Fruit fly (Drosophila melanogaster) whole organism, embryonic: ENCODE results near the gene bark.

Experiments
- Bgb ChIP-seq: fragments of 200-800 bp; sonication (Bioruptor generic); IDR thresholded peaks from 2 replicates; pipeline ENCODE4 v1.3.6; 2022; ENCODE audit warnings: missing biosample characterization, missing genetic modification characterization; ENCODE audit not compliant: partially characterized antibody
- CG10565 ChIP-seq: fragments of 200-800 bp; sonication (Bioruptor generic); optimal IDR thresholded peaks from 3 replicates; lab custom pipeline; 2016; ENCODE audit warnings: missing biosample characterization, mild to moderate bottlenecking, missing genetic modification characterization
- CG11696 ChIP-seq: fragments of 200-800 bp; sonication (Bioruptor generic); IDR thresholded peaks from 2 replicates; pipeline ENCODE4 v1.3.6; 2022; ENCODE audit warnings: missing biosample characterization, missing genetic modification characterization
- CG12391 ChIP-seq: fragments of 200-800 bp; sonication (Bioruptor generic); optimal IDR thresholded peaks from 3 replicates; lab custom pipeline; 2018; ENCODE audit warnings: missing biosample characterization, mild to moderate bottlenecking, missing genetic modification characterization, moderate library complexity
- CG13775 ChIP-seq: fragments of 200-800 bp; sonication (Bioruptor generic); optimal IDR thresholded peaks from 3 replicates; lab custom pipeline; 2017; ENCODE audit warnings: missing biosample characterization, mild to moderate bottlenecking, missing genetic modification characterization
- CG17328 ChIP-seq: fragments of 200-800 bp; sonication (Bioruptor generic); IDR thresholded peaks from 2 replicates; pipeline ENCODE4 v1.3.6; 2022; ENCODE audit warnings: missing biosample characterization, missing genetic modification characterization
- CG17359 ChIP-seq: fragments of 200-800 bp; sonication (Bioruptor generic); optimal IDR thresholded peaks from 3 replicates; lab custom pipeline; 2018; ENCODE audit warnings: missing biosample characterization, mild to moderate bottlenecking, missing genetic modification characterization, moderate library complexity
- CG1792 ChIP-seq: fragments of 200-800 bp; sonication (Bioruptor generic); optimal IDR thresholded peaks from 2 replicates; lab custom pipeline; 2016; ENCODE audit warnings: missing biosample characterization, missing genetic modification characterization
- CG18011 ChIP-seq: fragments of 200-800 bp; sonication (Bioruptor generic); optimal IDR thresholded peaks from 2 replicates; lab custom pipeline; 2017; ENCODE audit warnings: missing biosample characterization, missing genetic modification characterization, mild to moderate bottlenecking, moderate library complexity, missing genotype
- CG2129 ChIP-seq: fragments of 200-800 bp; sonication (Bioruptor generic); IDR thresholded peaks from 2 replicates; pipeline ENCODE4 v1.3.6; 2022; ENCODE audit warnings: missing biosample characterization, missing genetic modification characterization; ENCODE audit not compliant: partially characterized antibody
- CG2199 ChIP-seq: fragments of 200-800 bp; sonication (Bioruptor generic); IDR thresholded peaks from 3 replicates; pipeline ENCODE4 v1.3.6; 2022; ENCODE audit warnings: missing biosample characterization, missing genetic modification characterization
- CG32772 ChIP-seq: fragments of 200-800 bp; sonication (Bioruptor generic); IDR thresholded peaks from 2 replicates; pipeline ENCODE4 v1.3.6; 2022; ENCODE audit warnings: missing biosample characterization, missing genetic modification characterization
- CG3995 ChIP-seq: fragments of 200-800 bp; sonication (Bioruptor generic); optimal IDR thresholded peaks from 3 replicates; lab custom pipeline; 2016; ENCODE audit warnings: missing biosample characterization, missing genetic modification characterization
- CG4424 ChIP-seq: fragments of 200-800 bp; sonication (Bioruptor generic); optimal IDR thresholded peaks from 3 replicates; lab custom pipeline; 2016; ENCODE audit warnings: missing biosample characterization, missing genetic modification characterization
- CG6254 ChIP-seq: fragments of 200-800 bp; sonication (Bioruptor generic); optimal IDR thresholded peaks from 3 replicates; lab custom pipeline; 2017; ENCODE audit warnings: mild to moderate bottlenecking, missing biosample characterization, missing genetic modification reagents, missing genetic modification characterization
- CG8290 ChIP-seq, 3 experiments: fragments of 200-800 bp; sonication (Bioruptor generic); optimal IDR thresholded peaks; 2 replicates each; lab custom pipeline; 2016 to 2019; ENCODE audit warnings: missing biosample characterization in 3 of 3, missing genetic modification characterization in 3 of 3, mild to moderate bottlenecking in 2 of 3, moderate library complexity in 1 of 3
- CG8924 ChIP-seq: fragments of 200-800 bp; optimal IDR thresholded peaks from 3 replicates; lab custom pipeline; 2019; ENCODE audit warnings: missing biosample characterization, mild to moderate bottlenecking, missing genetic modification characterization, moderate library complexity
- CG9727 ChIP-seq: fragments of 200-800 bp; sonication (Bioruptor generic); optimal IDR thresholded peaks from 3 replicates; lab custom pipeline; 2017; ENCODE audit warnings: missing biosample characterization, mild to moderate bottlenecking, missing genetic modification characterization
- Dref ChIP-seq: fragments of 200-800 bp; sonication (Bioruptor generic); IDR thresholded peaks from 2 replicates; pipeline ENCODE4 v1.3.6; 2022; ENCODE audit warnings: missing biosample characterization, missing genetic modification characterization
- Hr3 ChIP-seq: fragments of 200-800 bp; sonication (Bioruptor generic); optimal IDR thresholded peaks from 3 replicates; lab custom pipeline; 2016; ENCODE audit warnings: missing biosample characterization, missing genetic modification characterization
- Hr51 ChIP-seq, 2 experiments: fragments of 200-800 bp; sonication (Bioruptor generic); optimal IDR thresholded peaks; 2 replicates in 1 of 2; 3 replicates in 1 of 2; lab custom pipeline; 2016 to 2018; ENCODE audit warnings: missing biosample characterization in 2 of 2, missing genetic modification characterization in 2 of 2, mild to moderate bottlenecking in 1 of 2, moderate library complexity in 1 of 2
- Med ChIP-seq: fragments of 200-800 bp; sonication (Bioruptor generic); peaks from one replicate; lab custom pipeline; 2016; ENCODE audit warnings: missing biosample characterization, missing genetic modification characterization, mild to moderate bottlenecking, inconsistent platforms, moderate library complexity
- Myb ChIP-seq: fragments of 200-800 bp; sonication (Bioruptor generic); optimal IDR thresholded peaks from 2 replicates; lab custom pipeline; 2016; ENCODE audit warnings: missing biosample characterization, missing genetic modification characterization
- Ptx1 ChIP-seq: fragments of 200-800 bp; sonication (Bioruptor generic); IDR thresholded peaks from 2 replicates; pipeline ENCODE4 v1.3.6; 2022; ENCODE audit warnings: missing biosample characterization, missing genetic modification characterization
- Rfx ChIP-seq: fragments of 200-800 bp; sonication (Bioruptor generic); IDR thresholded peaks from 2 replicates; pipeline ENCODE4 v1.3.6; 2022; ENCODE audit warnings: missing biosample characterization, missing genetic modification characterization
- ara ChIP-seq: fragments of 200-800 bp; sonication (Bioruptor generic); IDR thresholded peaks from 2 replicates; pipeline ENCODE4 v1.3.6; 2022; ENCODE audit warnings: missing biosample characterization, missing genetic modification characterization
- ash1 ChIP-seq: fragments of 200-800 bp; sonication (Bioruptor generic); optimal IDR thresholded peaks from 2 replicates; lab custom pipeline; 2018; ENCODE audit warnings: missing biosample characterization, mild to moderate bottlenecking, missing genetic modification characterization
- bab2 ChIP-seq: fragments of 200-800 bp; sonication (Bioruptor generic); optimal IDR thresholded peaks from 2 replicates; lab custom pipeline; 2016; ENCODE audit warnings: missing biosample characterization, missing genetic modification characterization
- bcd ChIP-seq: fragments of 200-800 bp; sonication (Bioruptor generic); optimal IDR thresholded peaks from 2 replicates; lab custom pipeline; 2017; ENCODE audit warnings: missing biosample characterization, mild to moderate bottlenecking, missing genetic modification characterization
- bsh ChIP-seq, 2 experiments: fragments of 200-800 bp; sonication (Bioruptor generic); optimal IDR thresholded peaks; 2 replicates each; lab custom pipeline; 2017 to 2018; ENCODE audit warnings: mild to moderate bottlenecking in 2 of 2, missing biosample characterization in 2 of 2, missing genetic modification characterization in 2 of 2, moderate library complexity in 1 of 2
- cas ChIP-seq: fragments of 200-800 bp; sonication (Bioruptor generic); IDR thresholded peaks from 2 replicates; pipeline ENCODE4 v1.3.6; 2022; ENCODE audit warnings: missing biosample characterization, missing genetic modification characterization
- crc ChIP-seq: fragments of 200-800 bp; sonication (Bioruptor generic); optimal IDR thresholded peaks from 2 replicates; lab custom pipeline; 2016; ENCODE audit warnings: missing biosample characterization, missing genetic modification characterization
- dmrt99B ChIP-seq: fragments of 200-800 bp; sonication (Bioruptor generic); optimal IDR thresholded peaks from 2 replicates; lab custom pipeline; 2018; ENCODE audit warnings: missing biosample characterization, mild to moderate bottlenecking, missing genetic modification characterization, moderate library complexity
- fd102C ChIP-seq: fragments of 200-800 bp; sonication (Bioruptor generic); optimal IDR thresholded peaks from 2 replicates; lab custom pipeline; 2018; ENCODE audit warnings: missing biosample characterization, mild to moderate bottlenecking, missing genetic modification characterization, moderate library complexity
- insv ChIP-seq, 2 experiments: fragments of 200-800 bp; sonication (Bioruptor generic); optimal IDR thresholded peaks; 3 replicates each; lab custom pipeline; 2016 to 2018; ENCODE audit warnings: missing biosample characterization in 2 of 2, missing genetic modification characterization in 2 of 2
- ken ChIP-seq: fragments of 200-800 bp; sonication (Bioruptor generic); IDR thresholded peaks from 3 replicates; pipeline ENCODE4 v1.3.6; 2022; ENCODE audit warnings: missing biosample characterization, missing genetic modification characterization
- lmd ChIP-seq: fragments of 200-800 bp; sonication (Bioruptor generic); IDR thresholded peaks from 2 replicates; pipeline ENCODE4 v1.3.6; 2022; ENCODE audit warnings: missing biosample characterization, missing genetic modification characterization
- mirr ChIP-seq: fragments of 200-800 bp; sonication (Bioruptor generic); optimal IDR thresholded peaks from 3 replicates; lab custom pipeline; 2018; ENCODE audit warnings: missing biosample characterization, mild to moderate bottlenecking, missing genetic modification characterization
- mld ChIP-seq: fragments of 200-800 bp; sonication (Bioruptor generic); IDR thresholded peaks from 3 replicates; pipeline ENCODE4 v1.3.6; 2022; ENCODE audit warnings: missing biosample characterization, missing genetic modification characterization; ENCODE audit not compliant: partially characterized antibody
- oc ChIP-seq: fragments of 200-800 bp; sonication (Bioruptor generic); optimal IDR thresholded peaks from 2 replicates; lab custom pipeline; 2018; ENCODE audit warnings: missing biosample characterization, mild to moderate bottlenecking, missing genetic modification characterization, moderate library complexity
- run ChIP-seq: fragments of 200-800 bp; sonication (Bioruptor generic); optimal IDR thresholded peaks from 3 replicates; lab custom pipeline; 2018; ENCODE audit warnings: missing biosample characterization, mild to moderate bottlenecking, missing genetic modification characterization
- ssp ChIP-seq: fragments of 200-800 bp; sonication (Bioruptor generic); IDR thresholded peaks from 2 replicates; pipeline ENCODE4 v1.3.6; 2022; ENCODE audit warnings: missing biosample characterization, missing genetic modification characterization
- toy ChIP-seq: fragments of 200-800 bp; sonication (Bioruptor generic); IDR thresholded peaks from 2 replicates; pipeline ENCODE4 v1.3.6; 2022; ENCODE audit warnings: missing biosample characterization, missing genetic modification characterization
- tx ChIP-seq: fragments of 200-800 bp; sonication (Bioruptor generic); optimal IDR thresholded peaks from 2 replicates; lab custom pipeline; 2016; ENCODE audit warnings: missing biosample characterization, missing genetic modification characterization
- unc-4 ChIP-seq: fragments of 200-800 bp; sonication (Bioruptor generic); IDR thresholded peaks from 2 replicates; pipeline ENCODE4 v1.3.6; 2022; ENCODE audit warnings: missing biosample characterization, missing genetic modification characterization; ENCODE audit not compliant: partially characterized antibody
- zf30C ChIP-seq: fragments of 200-800 bp; sonication (Bioruptor generic); optimal IDR thresholded peaks from 3 replicates; lab custom pipeline; 2018; ENCODE audit warnings: missing biosample characterization, mild to moderate bottlenecking, missing genetic modification characterization
- zfh1 ChIP-seq: fragments of 200-800 bp; sonication (Bioruptor generic); IDR thresholded peaks from 3 replicates; pipeline ENCODE4 v1.3.6; 2022; ENCODE audit warnings: missing biosample characterization, missing genetic modification characterization

bark gene

DNA sequence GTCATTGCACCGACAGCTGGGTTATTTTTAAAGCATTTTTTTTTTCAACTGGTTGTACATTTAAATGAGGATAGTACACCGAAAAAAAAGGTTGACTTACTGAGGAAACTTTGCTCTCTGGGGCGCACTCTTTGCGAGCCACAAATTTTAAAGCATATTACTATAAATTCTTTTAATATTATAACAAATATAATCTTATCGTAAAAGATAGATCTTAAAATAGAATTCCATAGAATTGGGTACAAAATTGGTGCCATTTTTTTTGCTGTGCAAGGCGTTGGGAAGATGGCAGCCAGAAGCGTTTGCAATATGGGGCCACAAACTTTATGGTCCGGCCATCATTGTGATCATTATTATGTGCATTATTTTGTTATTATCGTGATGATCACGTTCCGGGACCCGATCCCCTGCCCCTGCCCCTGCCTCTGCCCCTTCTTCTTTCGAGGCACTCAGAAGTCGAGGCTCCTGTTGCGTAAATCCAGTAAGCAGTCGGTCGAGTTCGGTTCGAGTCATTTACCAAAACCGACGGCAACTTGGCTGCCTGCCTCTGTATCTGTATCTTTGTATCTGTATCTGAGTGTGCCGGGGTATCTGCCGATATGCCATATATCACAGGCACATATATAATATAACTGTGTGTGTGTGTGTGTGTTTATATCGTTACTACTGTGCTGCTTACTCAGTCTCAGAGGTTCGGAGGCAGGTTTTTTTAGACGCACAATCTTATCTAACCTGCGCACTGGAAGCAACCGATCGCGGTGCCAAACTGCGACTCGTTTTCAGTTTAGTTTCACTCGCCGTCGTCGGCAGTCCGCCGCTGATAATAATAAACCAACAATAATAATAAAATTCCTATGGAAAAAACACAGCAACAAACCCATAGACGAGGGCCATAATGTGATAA is 8.6 kb upstream of the bark start:
- peak; percentile 45; the same call in 1 of the 2 replicates for TF ChIP-seq lmd (GFP tag; lab: Robert Waterston, UW)
- peak; percentile 11; the same call in 1 of the 2 replicates for TF ChIP-seq Bgb (GFP tag; lab: Robert Waterston, UW)
- TF ChIP-seq CG11696 (GFP tag; lab: Robert Waterston, UW): no peak
- peak; percentile 19 for TF ChIP-seq bcd
- TF ChIP-seq CG3995 (GFP tag; lab: Kevin White, UChicago): peak; percentile 30
- TF ChIP-seq CG9727 (GFP tag; lab: Kevin White, UChicago): peak; percentile 36
- peak in 1 of 2 experiments; percentile 56 for TF ChIP-seq Hr51 (GFP tag; optimal IDR thresholded peaks at IDR 0.05; lab: Kevin White, UChicago)
- TF ChIP-seq CG10565 (GFP tag; lab: Kevin White, UChicago): no peak
- TF ChIP-seq zf30C (GFP tag; lab: Kevin White, UChicago): peak; percentile 25
- TF ChIP-seq ken (GFP tag; lab: Robert Waterston, UW): no peak
- TF ChIP-seq CG32772 (GFP tag; lab: Robert Waterston, UW): 0 out of 2 replicates have a peak, but pooled peaks have one; percentile 21
- TF ChIP-seq Hr3 (GFP tag; lab: Kevin White, UChicago): peak; percentile 17
- no peak for TF ChIP-seq CG2129
- peak; percentile 34 for TF ChIP-seq CG12391 (tag; lab: Kevin White, UChicago)
- TF ChIP-seq mld (GFP tag; lab: Robert Waterston, UW): no peak
- no peak for TF ChIP-seq toy (GFP tag; lab: Robert Waterston, UW)
- peak; percentile 58 for TF ChIP-seq CG17359 (tag; lab: Kevin White, UChicago)
- no peak for TF ChIP-seq CG8290 (GFP tag; optimal IDR thresholded peaks at IDR 0.05; lab: Kevin White, UChicago)
- TF ChIP-seq CG8290 (tag; optimal IDR thresholded peaks at IDR 0.05; lab: Kevin White, UChicago): peak in 1 of 2 experiments; percentile 56
- no peak for TF ChIP-seq insv (GFP tag; optimal IDR thresholded peaks at IDR 0.05; lab: Kevin White, UChicago)
- TF ChIP-seq CG8924 (tag; lab: Kevin White, UChicago): no peak
- no peak for TF ChIP-seq CG17328 (GFP tag; lab: Robert Waterston, UW)
- no peak for TF ChIP-seq zfh1
- TF ChIP-seq CG6254 (GFP tag; lab: Kevin White, UChicago): peak; percentile 28
- TF ChIP-seq Dref (GFP tag; lab: Robert Waterston, UW): no peak
- TF ChIP-seq unc-4 (GFP tag; lab: Robert Waterston, UW): 0 out of 2 replicates have a peak, but pooled peaks have one; percentile 38
- no peak for TF ChIP-seq CG18011 (GFP tag; lab: Kevin White, UChicago)
- no peak for TF ChIP-seq ssp (GFP tag; lab: Robert Waterston, UW)
- TF ChIP-seq crc (GFP tag; lab: Kevin White, UChicago): no peak
- no peak for TF ChIP-seq cas (GFP tag; lab: Robert Waterston, UW)
- no peak for TF ChIP-seq ara (GFP tag; lab: Robert Waterston, UW)
- no peak for TF ChIP-seq run (tag; lab: Kevin White, UChicago)
- no peak for TF ChIP-seq ash1 (GFP tag; lab: Kevin White, UChicago)
- TF ChIP-seq fd102C: no peak
- peak; percentile 42 to 75 for TF ChIP-seq bsh (GFP tag; optimal IDR thresholded peaks at IDR 0.05; lab: Kevin White, UChicago)
- TF ChIP-seq tx (GFP tag; lab: Kevin White, UChicago): no peak
- peak; percentile 31; the same call in 1 of the 2 replicates for TF ChIP-seq Rfx (GFP tag; lab: Robert Waterston, UW)
- TF ChIP-seq Myb (GFP tag; lab: Kevin White, UChicago): no peak
- TF ChIP-seq CG4424 (GFP tag; lab: Kevin White, UChicago): peak; percentile 10
- peak; percentile 25 for TF ChIP-seq oc (tag; lab: Kevin White, UChicago)
- TF ChIP-seq CG2199 (GFP tag; lab: Robert Waterston, UW): peak; percentile 60; the same call in 1 of the 3 replicates
- peak; percentile 89 for TF ChIP-seq Med (GFP tag; lab: Kevin White, UChicago)
- TF ChIP-seq dmrt99B (tag; lab: Kevin White, UChicago): peak; percentile 58
- peak; percentile 78 for TF ChIP-seq mirr (GFP tag; lab: Kevin White, UChicago)
- TF ChIP-seq CG13775: peak; percentile 30
- TF ChIP-seq bab2: no peak
- TF ChIP-seq Ptx1 (GFP tag; lab: Robert Waterston, UW): peak; percentile 40; the same call in 1 of the 2 replicates
- TF ChIP-seq CG1792 (GFP tag; lab: Kevin White, UChicago): no peak
